Worm (Caenorhabditis elegans): ENCODE results near the gene clec-79.

Gene clec-79

ce11 chrIV:4019836-4020235 is 46.7 kb downstream of the clec-79 start (continued):
- TF ChIP-seq ekl-4 (GFP tag; IDR thresholded peaks at IDR 0.05), result no peak
- TF ChIP-seq sea-2 (GFP tag; IDR thresholded peaks at IDR 0.05), result no peak
- peak; percentile 19 for TF ChIP-seq tbp1 (GFP tag; optimal IDR thresholded peaks at IDR 0.05)
- TF ChIP-seq mel-28 (tag; optimal IDR thresholded peaks at IDR 0.05; ENCODE audit: borderline replicate concordance), result no peak
- no peak for TF ChIP-seq F37B4.10 (GFP tag; IDR thresholded peaks at IDR 0.05)
- TF ChIP-seq rpc-1 (optimal IDR thresholded peaks at IDR 0.05), result no peak
- no peak for TF ChIP-seq rpc-1 (tag; optimal IDR thresholded peaks at IDR 0.05)
- peak; percentile 10 for TF ChIP-seq unc-62 (GFP tag; optimal IDR thresholded peaks at IDR 0.05)
- no peak for TF ChIP-seq rec-8 (tag; optimal IDR thresholded peaks at IDR 0.05)
- TF ChIP-seq aptf-2 (GFP tag; conservative IDR thresholded peaks at IDR 0.05), result no peak
- TF ChIP-seq unc-130 (GFP tag; optimal IDR thresholded peaks at IDR 0.05), result no peak
- TF ChIP-seq sptf-2 (GFP tag; optimal IDR thresholded peaks at IDR 0.05), result no peak
- TF ChIP-seq tlf-1 (GFP tag; optimal IDR thresholded peaks at IDR 0.05), result no peak
- peak; percentile 15 for TF ChIP-seq chd-7 (tag; optimal IDR thresholded peaks at IDR 0.05)
- TF ChIP-seq B0019.2 (GFP tag; conservative IDR thresholded peaks at IDR 0.05), result no peak
- TF ChIP-seq zfh-2 (GFP tag; conservative IDR thresholded peaks at IDR 0.05), result peak; percentile 86
- no peak for TF ChIP-seq F49E8.2 (tag; optimal IDR thresholded peaks at IDR 0.05; ENCODE audit: insufficient read depth)
- no peak for TF ChIP-seq lag-1 (GFP tag; IDR thresholded peaks at IDR 0.05)
- TF ChIP-seq madf-10 (tag; optimal IDR thresholded peaks at IDR 0.05), result peak; percentile 4
- TF ChIP-seq C06A6.2 (GFP tag; conservative IDR thresholded peaks at IDR 0.05), result peak; percentile 45; the same call in 1 of the 2 replicates
- TF ChIP-seq nhr-80 (tag; optimal IDR thresholded peaks at IDR 0.05), result peak; percentile 84
- TF ChIP-seq lin-26 (GFP tag; IDR thresholded peaks at IDR 0.05), result no peak
- TF ChIP-seq efl-1 (GFP tag; optimal IDR thresholded peaks at IDR 0.05), result no peak
- TF ChIP-seq ztf-26 (tag; optimal IDR thresholded peaks at IDR 0.05), result peak; percentile 15
- peak; percentile 56 for TF ChIP-seq atf-7 (tag; optimal IDR thresholded peaks at IDR 0.05)
- TF ChIP-seq hlh-12 (tag; optimal IDR thresholded peaks at IDR 0.05), result no peak
- peak; percentile 85 for TF ChIP-seq K12H6.12 (tag; optimal IDR thresholded peaks at IDR 0.05)
- no peak for TF ChIP-seq B0035.1 (tag; optimal IDR thresholded peaks at IDR 0.05)
- 0 out of 2 replicates have a peak, but pooled peaks have one; percentile 34 for TF ChIP-seq pbrm-1 (GFP tag; IDR thresholded peaks at IDR 0.05)
- no peak for TF ChIP-seq let-607 (tag; optimal IDR thresholded peaks at IDR 0.05)
- no peak for TF ChIP-seq sdz-38 (tag; optimal IDR thresholded peaks at IDR 0.05)
- TF ChIP-seq ama-1 (optimal IDR thresholded peaks at IDR 0.05), result no peak
- peak in 1 of 2 experiments; percentile 27 for TF ChIP-seq ama-1 (GFP tag; optimal IDR thresholded peaks at IDR 0.05)
- peak; percentile 61; the same call in 1 of the 2 replicates for TF ChIP-seq hmg-1.2 (GFP tag; IDR thresholded peaks at IDR 0.05)
- no peak for TF ChIP-seq akir-1 (GFP tag; optimal IDR thresholded peaks at IDR 0.05)
- TF ChIP-seq die-1 (tag; optimal IDR thresholded peaks at IDR 0.05), result peak; percentile 38
- 0 out of 2 replicates have a peak, but pooled peaks have one; percentile 48 for TF ChIP-seq cebp-1 (GFP tag; IDR thresholded peaks at IDR 0.05)
- peak; percentile 71 for TF ChIP-seq cebp-1 (tag; optimal IDR thresholded peaks at IDR 0.05)
- peak; percentile 56 for TF ChIP-seq somi-1 (GFP tag; optimal IDR thresholded peaks at IDR 0.05)
- 0 out of 2 replicates have a peak, but pooled peaks have one; percentile 11 for TF ChIP-seq egrh-3 (GFP tag; IDR thresholded peaks at IDR 0.05)
- no peak for TF ChIP-seq T07F8.4 (tag; optimal IDR thresholded peaks at IDR 0.05)
- no peak for TF ChIP-seq madf-6 (GFP tag; IDR thresholded peaks at IDR 0.05)
- TF ChIP-seq xnd-1 (tag; optimal IDR thresholded peaks at IDR 0.05), result no peak
- TF ChIP-seq F39B2.1 (GFP tag; IDR thresholded peaks at IDR 0.05), result no peak
- no peak for TF ChIP-seq madf-8 (GFP tag; conservative IDR thresholded peaks at IDR 0.05)
- TF ChIP-seq lin-54 (GFP tag; optimal IDR thresholded peaks at IDR 0.05), result peak; percentile 18
- TF ChIP-seq ztf-28 (GFP tag; IDR thresholded peaks at IDR 0.05), result no peak
- no peak for TF ChIP-seq fkh-3 (tag; optimal IDR thresholded peaks at IDR 0.05)
- no peak for TF ChIP-seq ztf-3 (GFP tag; optimal IDR thresholded peaks at IDR 0.05)
- no peak for TF ChIP-seq B0261.1 (tag; optimal IDR thresholded peaks at IDR 0.05)

All from whole organism, young adult.